Worm (Caenorhabditis elegans): ENCODE data around the gene rack-1.
A peak's percentile ranks its signal among the peaks of the same experiment; 100 is the strongest.

rack-1 gene

DNA sequence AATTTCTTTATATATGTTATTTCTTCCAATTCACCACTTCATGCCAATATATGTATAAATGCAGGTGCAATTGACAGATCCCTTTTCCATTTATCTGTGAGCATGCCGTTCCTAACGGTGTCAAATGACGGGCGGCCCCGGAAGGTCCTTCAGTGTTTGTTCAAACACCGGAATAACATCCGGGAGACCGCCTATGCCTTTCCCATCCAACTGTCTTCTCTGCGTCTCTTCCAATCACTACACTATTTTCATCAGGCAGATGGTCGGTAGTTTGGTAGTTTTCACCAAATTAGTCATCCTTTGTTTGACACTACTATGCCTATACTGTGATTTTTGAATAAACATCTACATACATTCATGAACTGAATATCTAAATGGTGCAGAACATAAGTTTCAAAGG, 14.1 kb downstream of the rack-1 start:
- TF ChIP-seq dao-5 (tag; optimal IDR thresholded peaks at IDR 0.05) (no peak), him-1 (tag; optimal IDR thresholded peaks at IDR 0.05) (no peak), W03F9.2 (tag; optimal IDR thresholded peaks at IDR 0.05) (no peak)

DNA sequence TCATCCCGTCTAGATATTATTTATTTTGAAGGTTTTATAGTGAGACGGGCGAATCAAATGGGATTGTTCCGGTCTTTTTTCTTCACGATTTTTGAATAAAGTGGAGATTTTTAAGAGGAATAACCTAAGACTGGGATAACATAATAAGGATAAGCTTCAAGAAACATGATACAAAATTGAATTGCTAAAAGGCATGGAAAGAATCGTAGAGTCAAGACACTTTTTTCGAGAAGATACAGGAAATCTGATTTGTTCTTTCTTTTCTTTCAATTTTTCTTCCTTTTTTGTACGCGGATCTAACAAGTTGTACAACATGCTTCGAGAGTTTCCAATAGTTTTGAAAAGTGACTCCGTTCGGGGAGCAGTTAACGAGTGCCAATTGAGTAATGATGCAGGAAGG, 15.0 kb downstream of the rack-1 start:
- TF ChIP-seq W03F9.2 (tag; optimal IDR thresholded peaks at IDR 0.05) (no peak), him-1 (tag; optimal IDR thresholded peaks at IDR 0.05) (no peak), dao-5 (tag; optimal IDR thresholded peaks at IDR 0.05) (no peak)

- no peak for TF ChIP-seq him-1 (tag; optimal IDR thresholded peaks at IDR 0.05)
- TF ChIP-seq dao-5 (tag; optimal IDR thresholded peaks at IDR 0.05): no peak
- no peak for TF ChIP-seq W03F9.2 (tag; optimal IDR thresholded peaks at IDR 0.05)
Observed at ce11 chrIV:10194345-10194744, 17.9 kb downstream of the rack-1 start, which contains the start of gene ptrg-1. TSS of gene ptrg-1 (minus strand) at chrIV:10194445.

- TF ChIP-seq him-1 (tag; optimal IDR thresholded peaks at IDR 0.05) (no peak), W03F9.2 (tag; optimal IDR thresholded peaks at IDR 0.05) (peak; percentile 50)
Observed at ce11 chrIV:10197317-10197867, 20.9 kb downstream of the rack-1 start, which contains the start of gene gon-4. TSS of gene gon-4 (plus strand) at chrIV:10197817.

ce11 chrIV:10206182-10206581, 29.7 kb downstream of the rack-1 start, which contains the start of gene K04D7.6:
TSS of gene K04D7.6 (minus strand) at chrIV:10206282.
- TF ChIP-seq him-1 (tag; optimal IDR thresholded peaks at IDR 0.05) (no peak), dao-5 (tag; optimal IDR thresholded peaks at IDR 0.05) (no peak), W03F9.2 (tag; optimal IDR thresholded peaks at IDR 0.05) (no peak)

- TF ChIP-seq dao-5 (tag; optimal IDR thresholded peaks at IDR 0.05) (no peak), W03F9.2 (tag; optimal IDR thresholded peaks at IDR 0.05) (no peak), him-1 (tag; optimal IDR thresholded peaks at IDR 0.05) (no peak)
Observed at ce11 chrIV:10214811-10215210, 38.3 kb downstream of the rack-1 start, which contains the start of gene abt-1. TSS of gene abt-1 (minus strand) at chrIV:10214911.

DNA sequence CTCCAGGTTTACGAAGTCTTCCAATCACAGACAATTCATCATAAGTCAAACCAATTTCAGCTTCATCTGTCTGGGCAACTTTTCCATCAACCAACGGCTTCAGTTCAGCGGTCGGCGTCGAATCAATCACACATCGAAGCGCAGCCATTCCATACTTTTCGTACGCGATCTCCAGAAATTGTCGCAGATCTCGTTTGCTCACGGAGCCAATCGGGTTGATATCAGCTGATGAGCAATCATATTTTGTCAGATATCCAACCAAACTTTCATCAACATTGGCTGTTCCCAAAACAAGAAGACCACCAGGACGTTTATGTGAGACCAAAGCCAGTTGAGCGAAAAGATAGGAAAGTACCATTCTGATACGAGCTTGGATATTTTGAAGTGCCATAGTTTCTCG, 38.9 kb downstream of the rack-1 start:
- TF ChIP-seq him-1 (tag; optimal IDR thresholded peaks at IDR 0.05) (no peak), W03F9.2 (tag; optimal IDR thresholded peaks at IDR 0.05) (no peak), dao-5 (tag; optimal IDR thresholded peaks at IDR 0.05) (no peak)

DNA sequence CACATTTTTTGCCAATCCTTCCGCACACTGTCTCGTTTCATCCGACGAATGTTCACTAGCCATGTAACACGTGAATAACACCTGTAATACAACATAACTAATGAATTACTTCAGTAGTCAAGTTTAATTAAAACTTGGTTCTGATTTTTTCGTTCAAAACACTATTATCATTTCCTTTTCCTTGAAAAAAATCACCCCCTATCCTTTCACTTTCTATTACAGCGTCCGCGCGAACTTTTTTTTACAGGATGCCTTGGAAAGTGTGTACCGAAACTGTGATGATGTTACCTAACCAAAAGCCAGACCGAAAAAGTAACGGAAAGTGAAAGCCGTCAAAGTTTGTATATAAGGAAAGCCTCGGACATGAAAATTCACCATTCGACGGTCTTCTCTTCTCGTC, 39.6 kb downstream of the rack-1 start, which contains the start of gene col-124:
Gene col-124 (plus strand): TSS at position 374 of the 400 bp plus-strand sequence.
- no peak for TF ChIP-seq W03F9.2 (tag; optimal IDR thresholded peaks at IDR 0.05)
- TF ChIP-seq him-1 (tag; optimal IDR thresholded peaks at IDR 0.05): no peak
- TF ChIP-seq dao-5 (tag; optimal IDR thresholded peaks at IDR 0.05): no peak

- TF ChIP-seq dao-5 (tag; optimal IDR thresholded peaks at IDR 0.05): no peak
- no peak for TF ChIP-seq W03F9.2 (tag; optimal IDR thresholded peaks at IDR 0.05)
- no peak for TF ChIP-seq him-1 (tag; optimal IDR thresholded peaks at IDR 0.05)
Observed at ce11 chrIV:10216704-10217296, 40.3 kb downstream of the rack-1 start.

DNA sequence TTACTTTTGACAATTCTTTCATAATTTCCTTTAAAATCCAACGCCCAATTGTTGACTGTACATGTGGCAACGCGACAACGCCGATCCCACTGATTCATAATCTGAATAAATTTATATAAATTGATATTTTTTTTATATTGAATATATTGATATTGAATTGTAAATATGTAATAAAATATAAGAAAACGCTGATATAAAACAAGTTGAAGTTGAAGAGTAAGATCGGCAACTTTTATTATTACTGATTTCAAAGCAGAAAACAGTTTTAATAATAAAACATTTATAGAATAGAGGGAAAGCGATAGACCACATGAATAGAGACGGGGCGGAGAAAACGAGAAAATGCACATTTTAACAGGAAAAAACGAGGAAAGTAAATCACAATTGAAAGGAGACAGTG, 42.7 kb downstream of the rack-1 start, which contains the start of gene qns-1:
Gene qns-1 (minus strand): TSS at position 101 of the 400 bp plus-strand sequence.
- no peak for TF ChIP-seq him-1 (tag; optimal IDR thresholded peaks at IDR 0.05)
- no peak for TF ChIP-seq W03F9.2 (tag; optimal IDR thresholded peaks at IDR 0.05)
- TF ChIP-seq dao-5 (tag; optimal IDR thresholded peaks at IDR 0.05): no peak

ce11 chrIV:10221187-10221586, 44.7 kb downstream of the rack-1 start, which contains the start of gene tram-1:
TSS of gene tram-1 (minus strand) at chrIV:10221287.
- TF ChIP-seq W03F9.2 (tag; optimal IDR thresholded peaks at IDR 0.05) (no peak), dao-5 (tag; optimal IDR thresholded peaks at IDR 0.05) (no peak), him-1 (tag; optimal IDR thresholded peaks at IDR 0.05) (no peak)

ce11 chrIV:10222122-10222589, 45.7 kb downstream of the rack-1 start, which contains the start of gene C24F3.2:
TSS of gene C24F3.2 (plus strand) at chrIV:10222539.
- TF ChIP-seq dao-5 (tag; optimal IDR thresholded peaks at IDR 0.05): no peak
- TF ChIP-seq him-1 (tag; optimal IDR thresholded peaks at IDR 0.05): peak; percentile 7
- TF ChIP-seq W03F9.2 (tag; optimal IDR thresholded peaks at IDR 0.05): no peak

DNA sequence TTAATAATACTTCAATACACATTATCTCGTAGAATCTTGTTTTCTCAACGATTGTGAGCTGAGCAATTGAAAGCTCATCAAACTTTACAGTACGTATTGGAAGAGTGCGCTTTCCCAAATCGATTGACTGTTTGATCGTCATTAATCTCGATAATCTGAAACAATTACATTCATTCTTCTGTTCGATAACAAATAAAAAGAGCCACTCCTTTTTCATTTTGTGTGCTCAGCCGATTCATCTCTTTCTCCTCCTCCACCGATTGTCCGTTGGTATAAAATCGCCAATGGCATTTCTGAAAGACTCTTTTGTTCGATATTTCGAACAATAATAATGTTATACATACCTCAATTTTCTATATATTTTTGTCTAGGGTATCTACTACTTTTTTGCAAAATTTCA, 47.2 kb downstream of the rack-1 start, which contains the start of gene nas-12:
Gene nas-12 (plus strand): TSS at position 301 of the 400 bp plus-strand sequence.
- TF ChIP-seq W03F9.2 (tag; optimal IDR thresholded peaks at IDR 0.05): no peak
- no peak for TF ChIP-seq dao-5 (tag; optimal IDR thresholded peaks at IDR 0.05)

- TF ChIP-seq W03F9.2 (tag; optimal IDR thresholded peaks at IDR 0.05) (no peak), him-1 (tag; optimal IDR thresholded peaks at IDR 0.05) (no peak), dao-5 (tag; optimal IDR thresholded peaks at IDR 0.05) (no peak)
Observed at ce11 chrIV:10227534-10227933, 51.1 kb downstream of the rack-1 start, which contains the start of gene F01G10.6. TSS of gene F01G10.6 (minus strand) at chrIV:10227634.
